Worm (Caenorhabditis elegans): ENCODE measurements around the gene AH10.2.

DNA sequence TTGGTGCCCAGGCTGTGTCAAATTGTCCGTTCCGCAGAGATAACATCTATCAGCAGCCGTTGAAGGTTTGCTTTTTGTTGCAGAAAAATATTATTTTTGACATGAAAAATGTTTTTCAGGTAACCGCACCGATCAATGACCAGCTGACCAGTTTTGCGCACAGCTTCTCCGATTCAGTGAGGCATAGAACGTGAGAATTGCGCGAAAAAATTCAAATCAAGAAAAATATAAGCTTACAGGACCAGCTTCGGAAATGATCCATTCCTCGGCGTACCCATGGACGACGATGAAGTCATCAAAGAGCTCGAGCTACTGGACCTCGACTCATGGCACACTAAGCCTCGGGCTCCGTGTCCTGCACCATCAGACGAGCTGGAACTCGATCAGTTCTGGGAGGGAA lies 37.9 kb downstream of the AH10.2 start:
- TF ChIP-seq unc-62 (GFP tag; optimal IDR thresholded peaks at IDR 0.05): no peak
- no peak for TF ChIP-seq nhr-28 (tag; optimal IDR thresholded peaks at IDR 0.05)
- TF ChIP-seq nhr-12 (tag; optimal IDR thresholded peaks at IDR 0.05): no peak
- no peak for TF ChIP-seq elt-1 (tag; optimal IDR thresholded peaks at IDR 0.05; ENCODE audit: borderline replicate concordance, insufficient read depth)

All from whole organism, mixed stage, embryonic.